Fruit fly (Drosophila melanogaster): ENCODE results near the gene Zcchc7.

Zcchc7 gene

dm6 chr3L:16875959-16876358 is 30.8 kb downstream of the Zcchc7 start:
- TF ChIP-seq CG10348 (GFP tag; IDR thresholded peaks at IDR 0.05) (no peak), Ets98B (GFP tag; IDR thresholded peaks at IDR 0.05) (no peak), CG15710 (tag; optimal IDR thresholded peaks at IDR 0.05) (no peak), CG4496 (GFP tag; IDR thresholded peaks at IDR 0.05) (no peak), Pif1B (GFP tag; optimal IDR thresholded peaks at IDR 0.05) (no peak), CG32121 (GFP tag; IDR thresholded peaks at IDR 0.05) (no peak), CG8159 (tag; optimal IDR thresholded peaks at IDR 0.05) (no peak), rn (GFP tag; IDR thresholded peaks at IDR 0.05) (no peak), gl (tag; optimal IDR thresholded peaks at IDR 0.05) (no peak), Pif1A (GFP tag; optimal IDR thresholded peaks at IDR 0.05) (no peak), Snoo (tag; optimal IDR thresholded peaks at IDR 0.05) (no peak), D1 (tag; optimal IDR thresholded peaks at IDR 0.05) (no peak), CG13204 (GFP tag; optimal IDR thresholded peaks at IDR 0.05) (no peak), CG9948 (tag; optimal IDR thresholded peaks at IDR 0.05) (no peak), CG12605 (GFP tag; IDR thresholded peaks at IDR 0.05) (no peak), fd96Ca (GFP tag; IDR thresholded peaks at IDR 0.05) (no peak), CG34367 (tag; optimal IDR thresholded peaks at IDR 0.05) (no peak)

dm6 chr3L:16876785-16877468 is 31.7 kb downstream of the Zcchc7 start, which contains the start of gene CG32170:
TSS of gene CG32170 (plus strand) at chr3L:16877309.
- TF ChIP-seq rn (GFP tag; IDR thresholded peaks at IDR 0.05) (no peak), CG4496 (GFP tag; IDR thresholded peaks at IDR 0.05) (peak; percentile 53; the same call in 1 of the 3 replicates), CG14655 (GFP tag; optimal IDR thresholded peaks at IDR 0.05) (no peak), CG13204 (GFP tag; optimal IDR thresholded peaks at IDR 0.05) (peak; percentile 29)

- TF ChIP-seq Pif1B (GFP tag; optimal IDR thresholded peaks at IDR 0.05) (no peak), CG9948 (tag; optimal IDR thresholded peaks at IDR 0.05) (no peak), D1 (tag; optimal IDR thresholded peaks at IDR 0.05) (no peak), CG12605 (GFP tag; IDR thresholded peaks at IDR 0.05) (no peak), CG8301 (tag; optimal IDR thresholded peaks at IDR 0.05) (no peak), CG14655 (GFP tag; optimal IDR thresholded peaks at IDR 0.05) (no peak), Snoo (tag; optimal IDR thresholded peaks at IDR 0.05) (no peak), CG15710 (tag; optimal IDR thresholded peaks at IDR 0.05) (no peak), fd96Ca (GFP tag; IDR thresholded peaks at IDR 0.05) (no peak), Ets98B (GFP tag; IDR thresholded peaks at IDR 0.05) (no peak), CG4496 (GFP tag; IDR thresholded peaks at IDR 0.05) (no peak), CG34367 (tag; optimal IDR thresholded peaks at IDR 0.05) (no peak), EcR (GFP tag; optimal IDR thresholded peaks at IDR 0.05) (no peak), CG32121 (GFP tag; IDR thresholded peaks at IDR 0.05) (no peak), CG13204 (GFP tag; optimal IDR thresholded peaks at IDR 0.05) (no peak), CG17806 (tag; optimal IDR thresholded peaks at IDR 0.05) (no peak), Pif1A (GFP tag; optimal IDR thresholded peaks at IDR 0.05) (no peak)
Measured at dm6 chr3L:16878830-16879536, 33.8 kb downstream of the Zcchc7 start.

dm6 chr3L:16881097-16881496 is 35.9 kb downstream of the Zcchc7 start:
- TF ChIP-seq CG32121 (GFP tag; IDR thresholded peaks at IDR 0.05) (0 out of 2 replicates have a peak, but pooled peaks have one; percentile 11), Pif1A (GFP tag; optimal IDR thresholded peaks at IDR 0.05) (no peak), CG17806 (tag; optimal IDR thresholded peaks at IDR 0.05) (no peak), D1 (tag; optimal IDR thresholded peaks at IDR 0.05) (no peak), CG15710 (tag; optimal IDR thresholded peaks at IDR 0.05) (no peak), CG13204 (GFP tag; optimal IDR thresholded peaks at IDR 0.05) (no peak)

- TF ChIP-seq CG10348 (GFP tag; IDR thresholded peaks at IDR 0.05): no peak
- no peak for TF ChIP-seq CG34367 (tag; optimal IDR thresholded peaks at IDR 0.05)
- no peak for TF ChIP-seq CG12605 (GFP tag; IDR thresholded peaks at IDR 0.05)
- TF ChIP-seq D1 (tag; optimal IDR thresholded peaks at IDR 0.05): peak; percentile 57
- no peak for TF ChIP-seq rn (GFP tag; IDR thresholded peaks at IDR 0.05)
- TF ChIP-seq CG8301 (tag; optimal IDR thresholded peaks at IDR 0.05): peak; percentile 30
- TF ChIP-seq Snoo (tag; optimal IDR thresholded peaks at IDR 0.05): no peak
- no peak for TF ChIP-seq Ets98B (GFP tag; IDR thresholded peaks at IDR 0.05)
- TF ChIP-seq CG14655 (GFP tag; optimal IDR thresholded peaks at IDR 0.05): peak; percentile 30
- TF ChIP-seq fd96Ca (GFP tag; IDR thresholded peaks at IDR 0.05): no peak
- TF ChIP-seq Pif1A (GFP tag; optimal IDR thresholded peaks at IDR 0.05): no peak
- TF ChIP-seq CG32121 (GFP tag; IDR thresholded peaks at IDR 0.05): no peak
- TF ChIP-seq CG4496 (GFP tag; IDR thresholded peaks at IDR 0.05): 0 out of 3 replicates have a peak, but pooled peaks have one; percentile 13
- TF ChIP-seq EcR (GFP tag; optimal IDR thresholded peaks at IDR 0.05): peak; percentile 68
Measured at dm6 chr3L:16884037-16884436, 38.9 kb downstream of the Zcchc7 start.

dm6 chr3L:16885042-16885441 is 39.9 kb downstream of the Zcchc7 start:
- TF ChIP-seq Pif1A (GFP tag; optimal IDR thresholded peaks at IDR 0.05): no peak
- TF ChIP-seq gl (tag; optimal IDR thresholded peaks at IDR 0.05): no peak
- no peak for TF ChIP-seq fd96Ca (GFP tag; IDR thresholded peaks at IDR 0.05)
- TF ChIP-seq CG8301 (tag; optimal IDR thresholded peaks at IDR 0.05): peak; percentile 5
- TF ChIP-seq EcR (GFP tag; optimal IDR thresholded peaks at IDR 0.05): no peak
- TF ChIP-seq CG9948 (tag; optimal IDR thresholded peaks at IDR 0.05): no peak
- no peak for TF ChIP-seq CG14655 (GFP tag; optimal IDR thresholded peaks at IDR 0.05)
- no peak for TF ChIP-seq CG17806 (tag; optimal IDR thresholded peaks at IDR 0.05)
- no peak for TF ChIP-seq Snoo (tag; optimal IDR thresholded peaks at IDR 0.05)
- TF ChIP-seq Ets98B (GFP tag; IDR thresholded peaks at IDR 0.05): peak; percentile 59
- peak; percentile 81 for TF ChIP-seq CG32121 (GFP tag; IDR thresholded peaks at IDR 0.05)
- no peak for TF ChIP-seq CG13204 (GFP tag; optimal IDR thresholded peaks at IDR 0.05)
- no peak for TF ChIP-seq CG34367 (tag; optimal IDR thresholded peaks at IDR 0.05)
- no peak for TF ChIP-seq CG8159 (tag; optimal IDR thresholded peaks at IDR 0.05)
- TF ChIP-seq CG15710 (tag; optimal IDR thresholded peaks at IDR 0.05): no peak
- no peak for TF ChIP-seq rn (GFP tag; IDR thresholded peaks at IDR 0.05)
- no peak for TF ChIP-seq CG12605 (GFP tag; IDR thresholded peaks at IDR 0.05)
- TF ChIP-seq CG10348 (GFP tag; IDR thresholded peaks at IDR 0.05): no peak
- TF ChIP-seq CG4496 (GFP tag; IDR thresholded peaks at IDR 0.05): peak; percentile 63
- TF ChIP-seq Pif1B (GFP tag; optimal IDR thresholded peaks at IDR 0.05): no peak
- no peak for TF ChIP-seq D1 (tag; optimal IDR thresholded peaks at IDR 0.05)

All from whole organism, pupa.